Fruit fly (Drosophila melanogaster) whole organism, prepupa: Measurements from ENCODE around the gene Hr4.

Source experiments
- CG6854 ChIP-seq: fragments of 200-800 bp; sonication (Bioruptor generic); optimal IDR thresholded peaks from 2 replicates; lab custom pipeline; 2017; ENCODE audit warnings: missing biosample characterization, mild to moderate bottlenecking, missing genetic modification characterization
- Lpt ChIP-seq: fragments of 200-800 bp; sonication (Bioruptor generic); optimal IDR thresholded peaks from 3 replicates; lab custom pipeline; 2016; ENCODE audit warnings: missing biosample characterization, missing genetic modification characterization
- ss ChIP-seq, 2 experiments: fragments of 200-800 bp; sonication (Bioruptor generic); optimal IDR thresholded peaks; 2 replicates in 1 of 2; 3 replicates in 1 of 2; lab custom pipeline; 2017 to 2018; ENCODE audit warnings: mild to moderate bottlenecking in 2 of 2, missing biosample characterization in 2 of 2, missing genetic modification characterization in 2 of 2, moderate library complexity in 1 of 2

- TF ChIP-seq ss (GFP tag; optimal IDR thresholded peaks at IDR 0.05; lab: Kevin White, UChicago) (no peak), Lpt (GFP tag; lab: Kevin White, UChicago) (no peak), CG6854 (GFP tag; lab: Kevin White, UChicago) (no peak)
These were observed 28.2 kb downstream of the Hr4 start for dm6 chrX:1969775-1970574.
